Worm (Caenorhabditis elegans) whole organism, late embryonic: Measurements from ENCODE around the gene F54D10.8.

Experiments
- ama-1 ChIP-seq: fragments of 150-350 bp; optimal IDR thresholded peaks from 2 replicates; lab custom pipeline; 2014
- fkh-10 ChIP-seq: fragments of 150-350 bp; optimal IDR thresholded peaks from 2 replicates; lab custom pipeline; 2014; ENCODE audit warnings: missing biosample characterization, missing genetic modification reagents, missing genetic modification characterization
- pqm-1 ChIP-seq: sonication (generic microtip); optimal IDR thresholded peaks from 2 replicates; lab custom pipeline; 2016; ENCODE audit warnings: missing genetic modification characterization, missing compliant biosample characterization
- sox-4 ChIP-seq: sonication (generic microtip); optimal IDR thresholded peaks from 2 replicates; lab custom pipeline; 2017; ENCODE audit warnings: mild to moderate bottlenecking, missing genetic modification characterization, inconsistent platforms, missing compliant biosample characterization
- tbx-2 ChIP-seq: sonication (generic microtip); optimal IDR thresholded peaks from 2 replicates; lab custom pipeline; 2016; ENCODE audit warnings: missing genetic modification characterization, missing compliant biosample characterization
- unc-3 ChIP-seq, 2 experiments: fragments of 200-800 bp in 1 of 2; sonication (Bioruptor generic) in 1 of 2; sonication (generic microtip) in 1 of 2; conservative IDR thresholded peaks in 1 of 2; optimal IDR thresholded peaks in 1 of 2; 2 replicates each; pipeline versions ENCODE4 v1.3.6 to Lab custom; 2016 to 2022; ENCODE audit warnings: missing compliant biosample characterization in 2 of 2, missing genetic modification characterization in 2 of 2, missing genetic modification reagents in 1 of 2

- TF ChIP-seq unc-3 (GFP tag; conservative IDR thresholded peaks at IDR 0.05; lab: Robert Waterston, UW) (no peak), unc-3 (tag; optimal IDR thresholded peaks at IDR 0.05; lab: Kevin White, UChicago) (no peak), ama-1 (no peak), pqm-1 (tag; lab: Kevin White, UChicago) (no peak), sox-4 (tag; lab: Kevin White, UChicago) (no peak), tbx-2 (tag; lab: Kevin White, UChicago) (no peak), fkh-10 (no peak)
Measured at ce11 chrII:3860826-3861225, 33.1 kb upstream of the F54D10.8 start, which contains the start of gene oac-11.
